Fruit fly (Drosophila melanogaster) whole organism, embryonic: Measurements from ENCODE around the gene CG2187.

Source experiments
- ATbp ChIP-seq: fragments of 200-800 bp; sonication (Bioruptor generic); optimal IDR thresholded peaks from 2 replicates; lab custom pipeline; 2017; ENCODE audit warnings: missing biosample characterization, mild to moderate bottlenecking, missing genetic modification characterization, missing genetic modification reagents
- Adf1 ChIP-seq: fragments of 200-800 bp; sonication (Bioruptor generic); IDR thresholded peaks from 2 replicates; pipeline ENCODE4 v1.3.6; 2022; ENCODE audit warnings: missing biosample characterization, missing genetic modification characterization
- CG12155 ChIP-seq: fragments of 200-800 bp; sonication (Bioruptor generic); optimal IDR thresholded peaks from 3 replicates; lab custom pipeline; 2016; ENCODE audit warnings: missing biosample characterization, missing genetic modification characterization
- CG13296 ChIP-seq: fragments of 200-800 bp; sonication (Bioruptor generic); optimal IDR thresholded peaks from 3 replicates; lab custom pipeline; 2018; ENCODE audit warnings: missing biosample characterization, mild to moderate bottlenecking, missing genetic modification characterization
- CG14710 ChIP-seq: fragments of 200-800 bp; sonication (Bioruptor generic); optimal IDR thresholded peaks from 3 replicates; lab custom pipeline; 2019; ENCODE audit warnings: missing biosample characterization, mild to moderate bottlenecking, missing genetic modification characterization, moderate library complexity
- CG16813 ChIP-seq: fragments of 200-800 bp; sonication (Bioruptor generic); IDR thresholded peaks from 3 replicates; pipeline ENCODE4 v1.3.6; 2022; ENCODE audit warnings: missing biosample characterization, missing genetic modification characterization; ENCODE audit not compliant: partially characterized antibody
- CG2199 ChIP-seq: fragments of 200-800 bp; sonication (Bioruptor generic); IDR thresholded peaks from 3 replicates; pipeline ENCODE4 v1.3.6; 2022; ENCODE audit warnings: missing biosample characterization, missing genetic modification characterization
- CG33557 ChIP-seq: fragments of 200-800 bp; sonication (Bioruptor generic); optimal IDR thresholded peaks from 2 replicates; lab custom pipeline; 2019; ENCODE audit warnings: missing biosample characterization, mild to moderate bottlenecking, missing genetic modification characterization, moderate library complexity
- CG34224 ChIP-seq: fragments of 200-800 bp; sonication (Bioruptor generic); IDR thresholded peaks from 3 replicates; pipeline ENCODE4 v1.3.6; 2022; ENCODE audit warnings: missing biosample characterization, missing genetic modification characterization; ENCODE audit not compliant: partially characterized antibody
- CG34422 ChIP-seq: fragments of 200-800 bp; sonication (Bioruptor generic); IDR thresholded peaks from 3 replicates; pipeline ENCODE4 v1.3.6; 2022; ENCODE audit warnings: missing biosample characterization, missing genetic modification characterization
- CG42726 ChIP-seq: fragments of 200-800 bp; sonication (Bioruptor generic); IDR thresholded peaks from 2 replicates; pipeline ENCODE4 v1.3.6; 2022; ENCODE audit warnings: missing biosample characterization, missing genetic modification characterization; ENCODE audit not compliant: partially characterized antibody
- CG4328 ChIP-seq: fragments of 200-800 bp; sonication (Bioruptor generic); optimal IDR thresholded peaks from 3 replicates; lab custom pipeline; 2017; ENCODE audit warnings: missing biosample characterization, missing genetic modification reagents, missing genetic modification characterization
- CG4617 ChIP-seq: fragments of 200-800 bp; sonication (Bioruptor generic); optimal IDR thresholded peaks from 3 replicates; lab custom pipeline; 2016; ENCODE audit warnings: missing biosample characterization, missing genetic modification characterization, borderline replicate concordance
- CG7271 ChIP-seq: fragments of 200-800 bp; sonication (Bioruptor generic); optimal IDR thresholded peaks from 2 replicates; lab custom pipeline; 2018; ENCODE audit warnings: missing biosample characterization, mild to moderate bottlenecking, missing genetic modification characterization, moderate library complexity
- CG8924 ChIP-seq: fragments of 200-800 bp; optimal IDR thresholded peaks from 3 replicates; lab custom pipeline; 2019; ENCODE audit warnings: missing biosample characterization, mild to moderate bottlenecking, missing genetic modification characterization, moderate library complexity
- CG9609 ChIP-seq: fragments of 200-800 bp; sonication (Bioruptor generic); optimal IDR thresholded peaks from 3 replicates; lab custom pipeline; 2016; ENCODE audit warnings: missing biosample characterization, missing genetic modification characterization
- CHES-1-like ChIP-seq: fragments of 200-800 bp; sonication (Bioruptor generic); optimal IDR thresholded peaks from 2 replicates; lab custom pipeline; 2016; ENCODE audit warnings: missing biosample characterization, missing genetic modification characterization
- Dll ChIP-seq: fragments of 200-800 bp; sonication (Bioruptor generic); IDR thresholded peaks from 4 replicates; pipeline ENCODE4 v1.3.6; 2022; ENCODE audit warnings: missing biosample characterization, missing genetic modification characterization; ENCODE audit not compliant: partially characterized antibody
- Doc2 ChIP-seq: fragments of 200-800 bp; sonication (Bioruptor generic); IDR thresholded peaks from 2 replicates; pipeline ENCODE4 v1.3.6; 2022; ENCODE audit warnings: missing biosample characterization, missing genetic modification characterization
- Dp ChIP-seq: fragments of 200-800 bp; sonication (Bioruptor generic); optimal IDR thresholded peaks from 2 replicates; lab custom pipeline; 2018; ENCODE audit warnings: missing biosample characterization, mild to moderate bottlenecking, missing genetic modification characterization, moderate library complexity
- ERR ChIP-seq: fragments of 200-800 bp; sonication (Bioruptor generic); optimal IDR thresholded peaks from 2 replicates; lab custom pipeline; 2016; ENCODE audit warnings: missing biosample characterization, missing genetic modification characterization
- Ets65A ChIP-seq: fragments of 200-800 bp; sonication (Bioruptor generic); peaks from one replicate; lab custom pipeline; 2016; ENCODE audit warnings: missing biosample characterization, missing genetic modification characterization
- MESR4 ChIP-seq: fragments of 200-800 bp; sonication (Bioruptor generic); optimal IDR thresholded peaks from 2 replicates; lab custom pipeline; 2018; ENCODE audit warnings: missing biosample characterization, mild to moderate bottlenecking, missing genetic modification characterization, moderate library complexity
- Sry-δ ChIP-seq: fragments of 200-800 bp; sonication (Bioruptor generic); optimal IDR thresholded peaks from 2 replicates; lab custom pipeline; 2016; ENCODE audit warnings: missing biosample characterization, missing genetic modification characterization
- Stat92E ChIP-seq, 3 experiments: fragments of >200 bp in 2 of 3; fragments of 200-800 bp in 1 of 3; sonication (Bioruptor generic) in 1 of 3; optimal IDR thresholded peaks; 2 replicates each; lab custom pipeline; 2017 to 2019; ENCODE audit warnings: missing biosample characterization in 3 of 3, missing genetic modification characterization in 3 of 3, mild to moderate bottlenecking in 1 of 3, moderate library complexity in 1 of 3
- chinmo ChIP-seq: fragments of 200-800 bp; sonication (Bioruptor generic); IDR thresholded peaks from 4 replicates; pipeline ENCODE4 v1.3.6; 2022; ENCODE audit warnings: missing biosample characterization, missing genetic modification characterization; ENCODE audit not compliant: partially characterized antibody
- dmrt99B ChIP-seq: fragments of 200-800 bp; sonication (Bioruptor generic); optimal IDR thresholded peaks from 2 replicates; lab custom pipeline; 2018; ENCODE audit warnings: missing biosample characterization, mild to moderate bottlenecking, missing genetic modification characterization, moderate library complexity
- dpn ChIP-seq, 2 experiments: fragments of 200-800 bp; sonication (Bioruptor generic); optimal IDR thresholded peaks; 3 replicates each; lab custom pipeline; 2016; ENCODE audit warnings: missing biosample characterization in 2 of 2, missing genetic modification characterization in 2 of 2
- her ChIP-seq: fragments of 200-800 bp; sonication (Bioruptor generic); optimal IDR thresholded peaks from 2 replicates; lab custom pipeline; 2016; ENCODE audit warnings: missing biosample characterization, missing genetic modification characterization
- hth ChIP-seq: fragments of >200 bp; optimal IDR thresholded peaks from 2 replicates; lab custom pipeline; 2017; ENCODE audit warnings: inconsistent platforms
- knrl ChIP-seq: fragments of 200-800 bp; sonication (Bioruptor generic); IDR thresholded peaks from 3 replicates; pipeline ENCODE4 v1.3.6; 2022; ENCODE audit warnings: missing biosample characterization, missing genetic modification characterization; ENCODE audit not compliant: partially characterized antibody
- lbe ChIP-seq: fragments of 200-800 bp; sonication (Bioruptor generic); optimal IDR thresholded peaks from 2 replicates; lab custom pipeline; 2016; ENCODE audit warnings: missing biosample characterization, mild to moderate bottlenecking, missing genetic modification characterization
- luna ChIP-seq: fragments of 200-800 bp; sonication (Bioruptor generic); optimal IDR thresholded peaks from 2 replicates; lab custom pipeline; 2016; ENCODE audit warnings: missing biosample characterization, missing genetic modification characterization
- onecut ChIP-seq: fragments of 200-800 bp; sonication (Bioruptor generic); IDR thresholded peaks from 2 replicates; pipeline ENCODE4 v1.3.6; 2022; ENCODE audit warnings: missing biosample characterization, missing genetic modification characterization
- p53 ChIP-seq: fragments of 200-800 bp; sonication (Bioruptor generic); optimal IDR thresholded peaks from 2 replicates; lab custom pipeline; 2016; ENCODE audit warnings: missing biosample characterization, missing genetic modification characterization
- rib ChIP-seq: fragments of 200-800 bp; sonication (Bioruptor generic); IDR thresholded peaks from 2 replicates; pipeline ENCODE4 v1.3.6; 2022; ENCODE audit warnings: missing biosample characterization, missing genetic modification characterization
- row ChIP-seq: fragments of 200-800 bp; sonication (Bioruptor generic); IDR thresholded peaks from 3 replicates; pipeline ENCODE4 v1.3.6; 2022; ENCODE audit warnings: missing biosample characterization, missing genetic modification characterization
- salm ChIP-seq: fragments of 200-800 bp; sonication (Bioruptor generic); optimal IDR thresholded peaks from 2 replicates; lab custom pipeline; 2018; ENCODE audit warnings: missing biosample characterization, mild to moderate bottlenecking, missing genetic modification characterization
- scrt ChIP-seq: fragments of 200-800 bp; sonication (Bioruptor generic); optimal IDR thresholded peaks from 2 replicates; lab custom pipeline; 2018; ENCODE audit warnings: missing biosample characterization, mild to moderate bottlenecking, missing genetic modification characterization, moderate library complexity
- sd ChIP-seq: fragments of 200-800 bp; sonication (Bioruptor generic); optimal IDR thresholded peaks from 3 replicates; lab custom pipeline; 2018; ENCODE audit warnings: missing biosample characterization, mild to moderate bottlenecking, missing genetic modification characterization, moderate library complexity
- sim ChIP-seq: fragments of 200-800 bp; sonication (Bioruptor generic); IDR thresholded peaks from 2 replicates; pipeline ENCODE4 v1.3.6; 2022; ENCODE audit warnings: missing biosample characterization, missing genetic modification characterization
- sima ChIP-seq: fragments of 200-800 bp; sonication (Bioruptor generic); optimal IDR thresholded peaks from 2 replicates; lab custom pipeline; 2016; ENCODE audit warnings: missing biosample characterization, missing genetic modification characterization
- slp2 ChIP-seq: fragments of 200-800 bp; sonication (Bioruptor generic); optimal IDR thresholded peaks from 2 replicates; lab custom pipeline; 2016; ENCODE audit warnings: missing biosample characterization, missing genetic modification characterization
- tgo ChIP-seq: fragments of 200-800 bp; sonication (Bioruptor generic); IDR thresholded peaks from 3 replicates; pipeline ENCODE4 v1.3.6; 2022; ENCODE audit warnings: missing biosample characterization, missing genetic modification characterization
- trh ChIP-seq: fragments of 200-800 bp; sonication (Bioruptor generic); optimal IDR thresholded peaks from 2 replicates; lab custom pipeline; 2016; ENCODE audit warnings: missing biosample characterization, missing genetic modification characterization
- unc-4 ChIP-seq: fragments of 200-800 bp; sonication (Bioruptor generic); IDR thresholded peaks from 2 replicates; pipeline ENCODE4 v1.3.6; 2022; ENCODE audit warnings: missing biosample characterization, missing genetic modification characterization; ENCODE audit not compliant: partially characterized antibody
- zfh2 ChIP-seq: fragments of 200-800 bp; sonication (Bioruptor generic); optimal IDR thresholded peaks from 2 replicates; lab custom pipeline; 2016; ENCODE audit warnings: missing biosample characterization, missing genetic modification characterization

The CG2187 gene

DNA sequence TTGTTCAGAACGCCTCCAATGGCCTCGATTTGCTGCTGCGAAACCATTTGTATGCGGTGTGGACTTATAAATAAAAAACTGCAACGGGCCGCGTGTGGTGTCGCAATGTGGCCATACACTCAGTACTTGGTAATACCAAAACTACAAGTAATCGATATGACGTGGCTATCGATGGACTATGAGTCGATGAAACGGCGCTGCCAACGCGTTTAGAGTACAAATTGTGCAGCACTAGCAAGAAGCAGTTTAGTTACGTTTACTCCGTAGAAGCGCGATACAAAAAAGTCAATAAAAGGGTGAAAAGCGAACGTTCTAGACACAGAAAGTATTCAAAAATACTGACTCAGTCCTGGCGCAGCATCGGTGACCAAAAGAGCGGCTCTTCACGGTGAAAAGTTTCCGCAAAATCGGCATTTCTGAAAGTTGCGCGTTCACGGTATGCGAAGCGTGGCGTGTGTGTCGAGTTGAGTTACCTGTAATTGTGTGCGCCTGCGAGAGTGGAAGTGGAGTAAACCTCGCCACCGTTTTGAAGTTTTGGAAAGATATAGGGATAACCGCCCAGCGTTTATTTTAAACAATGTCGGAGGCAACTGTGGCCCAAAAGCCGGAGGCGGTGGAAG lies 10.9 kb downstream of the CG2187 start, which contains the start of the genes nero and CG1910 (continued):
- no peak for TF ChIP-seq Stat92E (GFP tag; optimal IDR thresholded peaks at IDR 0.05; lab: Kevin White, UChicago)
- TF ChIP-seq slp2 (GFP tag; lab: Kevin White, UChicago) = no peak
- no peak for TF ChIP-seq hth (lab: Kevin White, UChicago)
- TF ChIP-seq MESR4 = peak; percentile 77
- no peak for TF ChIP-seq scrt (GFP tag; lab: Kevin White, UChicago)
- TF ChIP-seq sim = no peak
- TF ChIP-seq sima = no peak
- no peak for TF ChIP-seq salm (tag; lab: Kevin White, UChicago)

DNA sequence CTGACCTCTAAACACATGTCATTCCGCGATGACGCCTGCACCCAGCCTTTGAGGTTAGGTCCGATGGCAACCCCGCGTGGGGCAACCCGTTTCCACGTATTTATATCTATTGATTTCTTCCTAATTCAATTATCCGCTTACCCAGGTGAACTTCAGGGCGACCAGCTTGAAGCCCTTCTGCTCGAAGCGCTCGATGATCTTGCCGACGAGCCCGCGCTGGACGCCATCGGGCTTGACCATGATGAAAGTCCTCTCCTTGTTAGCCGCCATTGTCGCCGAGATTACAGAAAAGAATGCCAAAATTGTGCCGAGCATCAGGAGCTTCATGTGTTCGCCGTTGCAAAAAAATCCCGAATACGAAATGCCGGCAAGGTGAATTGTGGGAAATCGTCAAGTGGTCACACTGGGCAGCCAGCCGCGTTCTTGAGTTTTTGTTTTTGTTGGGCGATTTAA lies 12.8 kb downstream of the CG2187 start, which contains the start of gene awd:
TSS of gene awd (minus strand) at position 449 of the 453 bp plus-strand sequence.
- TF ChIP-seq unc-4 (GFP tag; lab: Robert Waterston, UW) = 0 out of 2 replicates have a peak, but pooled peaks have one; percentile 18
- no peak for TF ChIP-seq CG9609 (GFP tag; lab: Kevin White, UChicago)
- peak; percentile 35; the same call in 1 of the 3 replicates for TF ChIP-seq CG16813 (GFP tag; lab: Robert Waterston, UW)
- peak; percentile 68 for TF ChIP-seq Dp
- TF ChIP-seq Adf1 (GFP tag; lab: Robert Waterston, UW) = no peak
- no peak for TF ChIP-seq CG7271 (tag; lab: Kevin White, UChicago)
- TF ChIP-seq Dll (GFP tag; lab: Robert Waterston, UW) = peak; percentile 26; the same call in 1 of the 4 replicates
- no peak for TF ChIP-seq tgo (GFP tag; lab: Robert Waterston, UW)
- peak; percentile 90 for TF ChIP-seq rib (GFP tag; lab: Robert Waterston, UW)
- TF ChIP-seq Doc2 (GFP tag; lab: Robert Waterston, UW) = no peak
- no peak; the same call in 2 of the 3 replicates for TF ChIP-seq CG34224 (GFP tag; lab: Robert Waterston, UW)
- peak; percentile 64; the same call in 1 of the 3 replicates for TF ChIP-seq CG34422 (GFP tag; lab: Robert Waterston, UW)
- peak; percentile 48 for TF ChIP-seq CG4617
- TF ChIP-seq p53 (GFP tag; lab: Kevin White, UChicago) = no peak
- 0 out of 3 replicates have a peak, but pooled peaks have one; percentile 18 for TF ChIP-seq knrl (GFP tag; lab: Robert Waterston, UW)
- 0 out of 3 replicates have a peak, but pooled peaks have one; percentile 11 for TF ChIP-seq CG2199 (GFP tag; lab: Robert Waterston, UW)
- no peak for TF ChIP-seq zfh2
- TF ChIP-seq CG42726 = peak; percentile 51; the same call in 1 of the 2 replicates
- TF ChIP-seq chinmo (GFP tag; lab: Robert Waterston, UW) = 0 out of 4 replicates have a peak, but pooled peaks have one; percentile 44
- TF ChIP-seq Stat92E (GFP tag; optimal IDR thresholded peaks at IDR 0.05; lab: Kevin White, UChicago) = peak in 1 of 3 experiments; percentile 5
- TF ChIP-seq CHES-1-like = peak; percentile 52
- no peak for TF ChIP-seq CG13296
- TF ChIP-seq CG12155 (GFP tag; lab: Kevin White, UChicago) = no peak
- peak; percentile 20 for TF ChIP-seq ERR (GFP tag; lab: Kevin White, UChicago)
- TF ChIP-seq sd (tag; lab: Kevin White, UChicago) = peak; percentile 76
- TF ChIP-seq trh (GFP tag; lab: Kevin White, UChicago) = no peak
- TF ChIP-seq onecut (GFP tag; lab: Robert Waterston, UW) = peak; percentile 75
- peak in 1 of 2 experiments; percentile 1 for TF ChIP-seq dpn (GFP tag; optimal IDR thresholded peaks at IDR 0.05; lab: Kevin White, UChicago)
- peak; percentile 45 for TF ChIP-seq CG14710 (tag; lab: Kevin White, UChicago)
- TF ChIP-seq CG8924 (tag; lab: Kevin White, UChicago) = peak; percentile 49
- no peak for TF ChIP-seq CG4328 (GFP tag; lab: Kevin White, UChicago)
- TF ChIP-seq lbe (GFP tag; lab: Kevin White, UChicago) = no peak
- peak; percentile 77 for TF ChIP-seq her (GFP tag; lab: Kevin White, UChicago)
- peak; percentile 26 for TF ChIP-seq Sry-δ (GFP tag; lab: Kevin White, UChicago)
- no peak for TF ChIP-seq luna (GFP tag; lab: Kevin White, UChicago)
- no peak for TF ChIP-seq ATbp (GFP tag; lab: Kevin White, UChicago)
- TF ChIP-seq row (GFP tag; lab: Robert Waterston, UW) = peak; percentile 24; the same call in 1 of the 3 replicates
- no peak for TF ChIP-seq Ets65A
- TF ChIP-seq dmrt99B = no peak
- no peak for TF ChIP-seq CG33557 (GFP tag; lab: Kevin White, UChicago)
